Worm (Caenorhabditis elegans) whole organism, young adult: ENCODE results near the gene C03C10.5.

Source experiments
- B0035.1 ChIP-seq: sonication (generic microtip); optimal IDR thresholded peaks from 2 replicates; lab custom pipeline; 2016; ENCODE audit warnings: missing genetic modification characterization, mild to moderate bottlenecking, missing compliant biosample characterization, missing genotype, missing genetic modification reagents
- D2030.7 ChIP-seq: fragments of 200-800 bp; sonication (Bioruptor generic); IDR thresholded peaks from 2 replicates; pipeline ENCODE4 v1.3.6; 2022; ENCODE audit warnings: missing genetic modification reagents, missing genetic modification characterization, missing compliant biosample characterization
- F55B11.4 ChIP-seq: sonication (generic microtip); optimal IDR thresholded peaks from 2 replicates; lab custom pipeline; 2016; ENCODE audit warnings: missing compliant biosample characterization, missing genetic modification characterization, borderline replicate concordance; ENCODE audit not compliant: insufficient read depth
- K12H6.12 ChIP-seq: fragments of 200-800 bp; sonication (Bioruptor generic); optimal IDR thresholded peaks from 2 replicates; lab custom pipeline; 2018; ENCODE audit warnings: mild to moderate bottlenecking, missing genetic modification characterization, missing compliant biosample characterization
- Y67H2A.10 ChIP-seq: fragments of 200-800 bp; sonication (Bioruptor generic); conservative IDR thresholded peaks from 2 replicates; pipeline ENCODE4 v1.3.6; 2022; ENCODE audit warnings: missing genetic modification reagents, missing genetic modification characterization, missing compliant biosample characterization
- Y95B8A.8 ChIP-seq: fragments of 200-800 bp; sonication (Bioruptor generic); IDR thresholded peaks from 2 replicates; pipeline ENCODE4 v1.3.6; 2022; ENCODE audit warnings: missing genetic modification reagents, missing genetic modification characterization, missing compliant biosample characterization
- attf-3 ChIP-seq: fragments of 200-800 bp; sonication (Bioruptor generic); conservative IDR thresholded peaks from 2 replicates; pipeline ENCODE4 v1.3.6; 2022; ENCODE audit warnings: missing genetic modification reagents, missing genetic modification characterization, missing compliant biosample characterization
- attf-6 ChIP-seq: fragments of 200-800 bp; sonication (Bioruptor generic); IDR thresholded peaks from 2 replicates; pipeline ENCODE4 v1.3.6; 2022; ENCODE audit warnings: missing genetic modification reagents, missing genetic modification characterization, missing compliant biosample characterization
- cebp-1 ChIP-seq, 2 experiments: fragments of 200-800 bp in 1 of 2; sonication (Bioruptor generic) in 1 of 2; sonication (generic microtip) in 1 of 2; IDR thresholded peaks in 1 of 2; optimal IDR thresholded peaks in 1 of 2; 2 replicates each; pipeline versions ENCODE4 v1.3.6 to Lab custom; 2017 to 2022; ENCODE audit warnings: missing compliant biosample characterization in 2 of 2, missing genetic modification characterization in 2 of 2, mild to moderate bottlenecking in 1 of 2, missing genetic modification reagents in 1 of 2, moderate library complexity in 1 of 2
- cebp-2 ChIP-seq: fragments of 200-800 bp; sonication (Bioruptor generic); IDR thresholded peaks from 2 replicates; pipeline ENCODE4 v1.3.6; 2022; ENCODE audit warnings: missing genetic modification characterization, missing compliant biosample characterization
- ceh-40 ChIP-seq: fragments of 200-800 bp; sonication (Bioruptor generic); IDR thresholded peaks from 2 replicates; pipeline ENCODE4 v1.3.6; 2022; ENCODE audit warnings: missing genetic modification characterization, missing compliant biosample characterization
- dpff-1 ChIP-seq: sonication (generic microtip); optimal IDR thresholded peaks from 2 replicates; lab custom pipeline; 2017; ENCODE audit warnings: mild to moderate bottlenecking, missing genetic modification characterization, missing compliant biosample characterization
- dpl-1 ChIP-seq: fragments of 150-350 bp; optimal IDR thresholded peaks from 2 replicates; lab custom pipeline; 2014; ENCODE audit warnings: missing biosample characterization, missing genetic modification reagents, missing genetic modification characterization
- efl-1 ChIP-seq: fragments of 150-350 bp; optimal IDR thresholded peaks from 2 replicates; lab custom pipeline; 2014; ENCODE audit warnings: missing biosample characterization, missing genetic modification reagents, missing genetic modification characterization
- fkh-3 ChIP-seq: sonication (generic microtip); optimal IDR thresholded peaks from 2 replicates; lab custom pipeline; 2016; ENCODE audit warnings: mild to moderate bottlenecking, missing genetic modification characterization, missing compliant biosample characterization
- lin-35 ChIP-seq, 3 experiments: fragments of 150-350 bp in 2 of 3; sonication (generic microtip) in 1 of 3; optimal IDR thresholded peaks; 2 replicates each; lab custom pipeline; 2014 to 2018; ENCODE audit warnings: missing biosample characterization in 3 of 3, missing genetic modification characterization in 3 of 3, missing genetic modification reagents in 3 of 3
- lin-54 ChIP-seq: fragments of 200-800 bp; sonication (Bioruptor generic); optimal IDR thresholded peaks from 2 replicates; lab custom pipeline; 2018; ENCODE audit warnings: mild to moderate bottlenecking, missing genetic modification characterization, missing compliant biosample characterization
- mcd-1 ChIP-seq: fragments of 200-800 bp; sonication (Bioruptor generic); IDR thresholded peaks from 2 replicates; pipeline ENCODE4 v1.3.6; 2022; ENCODE audit warnings: missing genetic modification reagents, missing genetic modification characterization, missing compliant biosample characterization
- nfyb-1 ChIP-seq: fragments of 200-800 bp; sonication (Bioruptor generic); IDR thresholded peaks from 2 replicates; pipeline ENCODE4 v1.3.6; 2022; ENCODE audit warnings: missing genetic modification reagents, missing genetic modification characterization, missing compliant biosample characterization
- nhr-179 ChIP-seq: sonication (generic microtip); optimal IDR thresholded peaks from 2 replicates; lab custom pipeline; 2016; ENCODE audit warnings: mild to moderate bottlenecking, missing genetic modification characterization, missing compliant biosample characterization
- nhr-80 ChIP-seq: sonication (generic microtip); optimal IDR thresholded peaks from 2 replicates; lab custom pipeline; 2016; ENCODE audit warnings: missing genetic modification characterization, missing compliant biosample characterization
- rcor-1 ChIP-seq: fragments of 200-800 bp; sonication (Bioruptor generic); IDR thresholded peaks from 2 replicates; pipeline ENCODE4 v1.3.6; 2022; ENCODE audit warnings: missing genetic modification reagents, missing genetic modification characterization, missing compliant biosample characterization
- sea-2 ChIP-seq: fragments of 200-800 bp; sonication (Bioruptor generic); IDR thresholded peaks from 2 replicates; pipeline ENCODE4 v1.3.6; 2022; ENCODE audit warnings: missing genetic modification characterization, missing compliant biosample characterization
- somi-1 ChIP-seq: fragments of 200-800 bp; sonication (Bioruptor generic); optimal IDR thresholded peaks from 2 replicates; lab custom pipeline; 2018; ENCODE audit warnings: mild to moderate bottlenecking, missing genetic modification characterization, missing compliant biosample characterization
- tbp1 ChIP-seq: fragments of 200-800 bp; sonication (Bioruptor generic); optimal IDR thresholded peaks from 2 replicates; lab custom pipeline; 2018; ENCODE audit warnings: mild to moderate bottlenecking, missing genetic modification characterization, missing compliant biosample characterization
- xnd-1 ChIP-seq: sonication (generic microtip); optimal IDR thresholded peaks from 2 replicates; lab custom pipeline; 2016; ENCODE audit warnings: missing genotype, missing genetic modification reagents, missing genetic modification characterization, missing compliant biosample characterization
- ztf-18 ChIP-seq: sonication (generic microtip); optimal IDR thresholded peaks from 2 replicates; lab custom pipeline; 2016; ENCODE audit warnings: missing genotype, mild to moderate bottlenecking, missing genetic modification characterization, missing compliant biosample characterization
- ztf-25 ChIP-seq: fragments of 200-800 bp; sonication (Bioruptor generic); IDR thresholded peaks from 2 replicates; pipeline ENCODE4 v1.3.6; 2022; ENCODE audit warnings: missing genetic modification reagents, missing genetic modification characterization, missing compliant biosample characterization
- ztf-26 ChIP-seq: sonication (generic microtip); optimal IDR thresholded peaks from 2 replicates; lab custom pipeline; 2017; ENCODE audit warnings: missing genetic modification characterization, missing compliant biosample characterization

C03C10.5 gene

DNA sequence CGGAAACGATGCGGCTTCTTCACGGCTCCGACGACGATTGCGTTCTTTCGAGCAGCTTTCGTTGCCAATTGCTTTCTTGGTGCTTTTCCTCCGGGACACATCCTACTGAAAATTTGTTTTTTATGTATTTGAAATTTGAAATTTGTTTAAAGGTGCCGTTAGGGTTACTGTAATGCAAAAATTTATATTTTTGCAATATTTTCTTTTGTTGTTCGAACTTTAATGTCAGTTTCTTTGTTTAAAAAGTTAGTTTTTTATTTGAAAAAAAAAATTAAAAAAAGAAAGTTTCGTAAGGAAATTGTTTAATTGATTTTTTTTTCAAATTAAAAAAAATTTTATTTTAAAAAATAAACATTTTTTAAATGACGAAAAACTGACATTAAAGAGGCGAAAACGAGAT, 33.3 kb downstream of the C03C10.5 start, which contains the start of gene his-69:
Gene his-69 (minus strand): TSS at position 101 of the 400 bp plus-strand sequence.
- no peak for TF ChIP-seq F55B11.4 (tag; lab: Kevin White, UChicago)
- no peak for TF ChIP-seq D2030.7
- TF ChIP-seq somi-1 (GFP tag; lab: Kevin White, UChicago): no peak

- peak in 1 of 3 experiments; percentile 58 for TF ChIP-seq lin-35 (GFP tag; optimal IDR thresholded peaks at IDR 0.05; lab: Kevin White, UChicago)
- peak; percentile 78 for TF ChIP-seq mcd-1 (GFP tag; lab: Robert Waterston, UW)
- no peak for TF ChIP-seq fkh-3
- peak; percentile 57 for TF ChIP-seq lin-54 (GFP tag; lab: Kevin White, UChicago)
- TF ChIP-seq dpl-1: peak; percentile 34
- peak; percentile 64 for TF ChIP-seq efl-1 (GFP tag; lab: Kevin White, UChicago)
- TF ChIP-seq xnd-1 (tag; lab: Kevin White, UChicago): no peak
Measured at ce11 chrIII:4057894-4058293, 34.0 kb downstream of the C03C10.5 start, which contains the start of gene rcq-5. TSS of gene rcq-5 (minus strand) at chrIII:4057976.

ce11 chrIII:4049150-4049549, 42.8 kb downstream of the C03C10.5 start:
- TF ChIP-seq cebp-1 (GFP tag; IDR thresholded peaks at IDR 0.05; lab: Robert Waterston, UW) (no peak), cebp-1 (tag; optimal IDR thresholded peaks at IDR 0.05; lab: Kevin White, UChicago) (no peak), Y95B8A.8 (no peak), dpff-1 (tag; lab: Kevin White, UChicago) (no peak), attf-3 (GFP tag; lab: Robert Waterston, UW) (no peak), cebp-2 (no peak), sea-2 (GFP tag; lab: Robert Waterston, UW) (no peak), attf-6 (GFP tag; lab: Robert Waterston, UW) (no peak), rcor-1 (GFP tag; lab: Robert Waterston, UW) (no peak), ceh-40 (no peak), nhr-179 (tag; lab: Kevin White, UChicago) (no peak), ztf-18 (tag; lab: Kevin White, UChicago) (no peak), B0035.1 (tag; lab: Kevin White, UChicago) (no peak), ztf-26 (tag; lab: Kevin White, UChicago) (no peak), K12H6.12 (tag; lab: Kevin White, UChicago) (no peak), Y67H2A.10 (GFP tag; lab: Robert Waterston, UW) (no peak), ztf-25 (no peak), nfyb-1 (GFP tag; lab: Robert Waterston, UW) (no peak)

DNA sequence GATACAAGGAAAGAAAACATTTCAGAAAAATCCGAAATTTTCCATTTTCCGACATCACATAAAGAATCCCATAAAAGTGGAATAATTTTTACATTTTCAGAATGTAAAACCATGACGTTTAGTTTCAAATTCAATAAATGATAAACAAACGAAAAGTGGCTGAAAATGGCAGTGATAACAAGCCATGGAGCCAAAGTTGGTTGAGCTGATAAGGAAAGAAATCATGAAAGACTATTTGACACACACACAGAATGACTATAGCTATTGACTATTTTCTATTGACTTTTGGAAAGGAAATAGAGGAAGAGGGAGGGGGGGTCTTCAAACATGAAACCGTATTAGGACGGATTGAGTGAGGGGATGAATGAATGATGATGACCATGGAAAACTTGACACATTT, 52.1 kb downstream of the C03C10.5 start:
- TF ChIP-seq nhr-80 (tag; lab: Kevin White, UChicago) (peak; percentile 87), tbp1 (no peak)
